Worm (Caenorhabditis elegans): Measurements from ENCODE around the gene M57.1.

M57.1 gene

ce11 chrIV:3524584-3525020 lies 7.7 kb upstream of the M57.1 start (continued):
- 0 out of 2 replicates have a peak, but pooled peaks have one; percentile 20 for TF ChIP-seq B0336.3 (GFP tag; IDR thresholded peaks at IDR 0.05)
- peak; percentile 45 for TF ChIP-seq athp-1 (tag; optimal IDR thresholded peaks at IDR 0.05)
- peak; percentile 24; the same call in 1 of the 2 replicates for TF ChIP-seq ekl-4 (GFP tag; IDR thresholded peaks at IDR 0.05)
- peak; percentile 33 to 53 for TF ChIP-seq rec-8 (tag; optimal IDR thresholded peaks at IDR 0.05)
- TF ChIP-seq Y79H2A.3 (GFP tag; conservative IDR thresholded peaks at IDR 0.05) = no peak
- peak; percentile 38 for TF ChIP-seq repo-1 (tag; optimal IDR thresholded peaks at IDR 0.05)
- peak; percentile 60 for TF ChIP-seq chd-7 (tag; optimal IDR thresholded peaks at IDR 0.05)
- TF ChIP-seq madf-10 (tag; optimal IDR thresholded peaks at IDR 0.05) = peak; percentile 58
- TF ChIP-seq ztf-18 (tag; optimal IDR thresholded peaks at IDR 0.05) = peak; percentile 47
- peak; percentile 59 for TF ChIP-seq madf-6 (GFP tag; IDR thresholded peaks at IDR 0.05)
- TF ChIP-seq sdz-38 (tag; optimal IDR thresholded peaks at IDR 0.05) = no peak
- TF ChIP-seq T07F8.4 (tag; optimal IDR thresholded peaks at IDR 0.05) = peak; percentile 33
- peak; percentile 57 for TF ChIP-seq F57A8.1 (GFP tag; optimal IDR thresholded peaks at IDR 0.05)
- 0 out of 2 replicates have a peak, but pooled peaks have one; percentile 23 for TF ChIP-seq Y56A3A.18 (GFP tag; IDR thresholded peaks at IDR 0.05)
- TF ChIP-seq pbrm-1 (GFP tag; IDR thresholded peaks at IDR 0.05) = peak; percentile 71
- TF ChIP-seq attf-3 (GFP tag; conservative IDR thresholded peaks at IDR 0.05) = peak; percentile 41; the same call in 1 of the 2 replicates
- TF ChIP-seq egl-44 (GFP tag; IDR thresholded peaks at IDR 0.05) = peak; percentile 64; the same call in 1 of the 2 replicates
- no peak for TF ChIP-seq mel-28 (tag; optimal IDR thresholded peaks at IDR 0.05; ENCODE audit: borderline replicate concordance)
- TF ChIP-seq zim-3 (tag; optimal IDR thresholded peaks at IDR 0.05) = peak; percentile 57
- TF ChIP-seq rpc-1 (optimal IDR thresholded peaks at IDR 0.05) = peak; percentile 66
- peak; percentile 78 for TF ChIP-seq rpc-1 (tag; optimal IDR thresholded peaks at IDR 0.05)
- no peak for TF ChIP-seq ama-1 (optimal IDR thresholded peaks at IDR 0.05)
- peak; percentile 4 to 22 for TF ChIP-seq ama-1 (GFP tag; optimal IDR thresholded peaks at IDR 0.05)
- peak; percentile 48 for TF ChIP-seq hrde-1 (tag; optimal IDR thresholded peaks at IDR 0.05; ENCODE audit: borderline replicate concordance)
- peak in 1 of 3 experiments; percentile 43 for TF ChIP-seq lin-35 (GFP tag; optimal IDR thresholded peaks at IDR 0.05)
- no peak for TF ChIP-seq let-526 (GFP tag; IDR thresholded peaks at IDR 0.05)
- TF ChIP-seq ceh-27 (GFP tag; optimal IDR thresholded peaks at IDR 0.05) = peak; percentile 53
- TF ChIP-seq rcor-1 (GFP tag; IDR thresholded peaks at IDR 0.05) = peak; percentile 57
- no peak for TF ChIP-seq snpc-3.4 (tag; optimal IDR thresholded peaks at IDR 0.05)
- TF ChIP-seq attf-6 (GFP tag; IDR thresholded peaks at IDR 0.05) = 0 out of 2 replicates have a peak, but pooled peaks have one; percentile 55
- no peak for TF ChIP-seq F55B11.4 (tag; optimal IDR thresholded peaks at IDR 0.05; ENCODE audit: borderline replicate concordance, insufficient read depth)
- TF ChIP-seq ceh-79 (tag; optimal IDR thresholded peaks at IDR 0.05) = no peak
- no peak for TF ChIP-seq somi-1 (GFP tag; optimal IDR thresholded peaks at IDR 0.05)
- 0 out of 2 replicates have a peak, but pooled peaks have one; percentile 6 for TF ChIP-seq bed-2 (GFP tag; IDR thresholded peaks at IDR 0.05)
- peak; percentile 71 for TF ChIP-seq hmg-1.2 (GFP tag; IDR thresholded peaks at IDR 0.05)
- TF ChIP-seq ztf-28 (GFP tag; IDR thresholded peaks at IDR 0.05) = peak; percentile 75; the same call in 1 of the 2 replicates
- no peak for TF ChIP-seq nfya-2 (GFP tag; IDR thresholded peaks at IDR 0.05)
- TF ChIP-seq nfya-1 (tag; optimal IDR thresholded peaks at IDR 0.05; ENCODE audit: borderline replicate concordance, insufficient read depth) = no peak
- 0 out of 2 replicates have a peak, but pooled peaks have one; percentile 10 for TF ChIP-seq madf-8 (GFP tag; conservative IDR thresholded peaks at IDR 0.05)
- no peak for TF ChIP-seq ztf-6 (GFP tag; IDR thresholded peaks at IDR 0.05)
- TF ChIP-seq ztf-26 (tag; optimal IDR thresholded peaks at IDR 0.05) = peak; percentile 69
- peak; percentile 18; the same call in 1 of the 2 replicates for TF ChIP-seq cebp-1 (GFP tag; IDR thresholded peaks at IDR 0.05)
- TF ChIP-seq cebp-1 (tag; optimal IDR thresholded peaks at IDR 0.05) = peak; percentile 66
- no peak for TF ChIP-seq lag-1 (GFP tag; IDR thresholded peaks at IDR 0.05)
- 0 out of 2 replicates have a peak, but pooled peaks have one; percentile 27 for TF ChIP-seq B0019.2 (GFP tag; conservative IDR thresholded peaks at IDR 0.05)
- 0 out of 2 replicates have a peak, but pooled peaks have one; percentile 46 for TF ChIP-seq madf-3 (GFP tag; IDR thresholded peaks at IDR 0.05)
